Fruit fly (Drosophila melanogaster): ENCODE measurements around the gene CG31391.

CG31391 gene

dm6 chr3R:10675101-10675500, 29.8 kb downstream of the CG31391 start (continued):
- TF ChIP-seq Nf-YC (tag; optimal IDR thresholded peaks at IDR 0.05) (peak; percentile 43), CG2202 (tag; optimal IDR thresholded peaks at IDR 0.05) (no peak), MESR4 (GFP tag; optimal IDR thresholded peaks at IDR 0.05) (no peak), gsb (GFP tag; IDR thresholded peaks at IDR 0.05) (no peak), hkb (optimal IDR thresholded peaks at IDR 0.05) (no peak), hkb (GFP tag; IDR thresholded peaks at IDR 0.05) (no peak), D19B (GFP tag; optimal IDR thresholded peaks at IDR 0.05) (no peak), cg (GFP tag; optimal IDR thresholded peaks at IDR 0.05) (no peak), Atf6 (GFP tag; IDR thresholded peaks at IDR 0.05) (no peak), CG10959 (GFP tag; IDR thresholded peaks at IDR 0.05) (no peak), CG6765 (GFP tag; optimal IDR thresholded peaks at IDR 0.05) (peak; percentile 51), lbe (GFP tag; optimal IDR thresholded peaks at IDR 0.05) (peak; percentile 47), cato (GFP tag; optimal IDR thresholded peaks at IDR 0.05; ENCODE audit: borderline replicate concordance) (no peak), Bgb (GFP tag; IDR thresholded peaks at IDR 0.05; ENCODE audit: partially characterized antibody) (peak; percentile 92), Sry-β (GFP tag; optimal IDR thresholded peaks at IDR 0.05) (no peak), CG13287 (GFP tag; IDR thresholded peaks at IDR 0.05; ENCODE audit: partially characterized antibody) (peak; percentile 92), CG4820 (GFP tag; optimal IDR thresholded peaks at IDR 0.05) (no peak), PHDP (tag; optimal IDR thresholded peaks at IDR 0.05) (peak; percentile 31), CG34422 (GFP tag; IDR thresholded peaks at IDR 0.05) (no peak), CG6683 (GFP tag; optimal IDR thresholded peaks at IDR 0.05) (peak; percentile 67), repo (GFP tag; optimal IDR thresholded peaks at IDR 0.05) (no peak), CG16863 (GFP tag; optimal IDR thresholded peaks at IDR 0.05) (no peak), Bteb2 (GFP tag; optimal IDR thresholded peaks at IDR 0.05) (peak; percentile 24), Drgx (GFP tag; IDR thresholded peaks at IDR 0.05) (no peak), CrebB (tag; optimal IDR thresholded peaks at IDR 0.05) (no peak), stc (GFP tag; IDR thresholded peaks at IDR 0.05) (no peak), NC2β (GFP tag; optimal IDR thresholded peaks at IDR 0.05) (no peak), CG7357 (GFP tag; IDR thresholded peaks at IDR 0.05) (no peak), sim (GFP tag; IDR thresholded peaks at IDR 0.05) (no peak), twi (tag; optimal IDR thresholded peaks at IDR 0.05) (no peak), btn (GFP tag; optimal IDR thresholded peaks at IDR 0.05) (no peak), Ets97D (GFP tag; optimal IDR thresholded peaks at IDR 0.05) (peak; percentile 55), Elba2 (GFP tag; optimal IDR thresholded peaks at IDR 0.05) (no peak), ap (GFP tag; IDR thresholded peaks at IDR 0.05) (no peak), Lpt (GFP tag; optimal IDR thresholded peaks at IDR 0.05) (no peak), ttk (GFP tag; IDR thresholded peaks at IDR 0.05) (no peak), salm (tag; optimal IDR thresholded peaks at IDR 0.05) (no peak), CG4404 (GFP tag; IDR thresholded peaks at IDR 0.05) (no peak), CG42726 (GFP tag; IDR thresholded peaks at IDR 0.05; ENCODE audit: partially characterized antibody) (peak; percentile 92), CG17912 (GFP tag; optimal IDR thresholded peaks at IDR 0.05) (peak; percentile 3), Hr39 (optimal IDR thresholded peaks at IDR 0.05) (no peak), stwl (tag; optimal IDR thresholded peaks at IDR 0.05) (peak; percentile 85), CG7745 (tag; optimal IDR thresholded peaks at IDR 0.05) (no peak), CG32767 (GFP tag; IDR thresholded peaks at IDR 0.05) (no peak), bigmax (GFP tag; optimal IDR thresholded peaks at IDR 0.05) (no peak), Mrtf (GFP tag; IDR thresholded peaks at IDR 0.05) (no peak), zfh2 (GFP tag; optimal IDR thresholded peaks at IDR 0.05) (peak; percentile 60), row (GFP tag; IDR thresholded peaks at IDR 0.05) (0 out of 3 replicates have a peak, but pooled peaks have one; percentile 18), Max (GFP tag; optimal IDR thresholded peaks at IDR 0.05) (peak; percentile 7), fd3F (GFP tag; optimal IDR thresholded peaks at IDR 0.05) (no peak), sug (tag; optimal IDR thresholded peaks at IDR 0.05) (peak; percentile 43), az2 (GFP tag; optimal IDR thresholded peaks at IDR 0.05) (no peak), Dp (GFP tag; optimal IDR thresholded peaks at IDR 0.05) (peak; percentile 71)

Measured in whole organism, embryonic.